Worm (Caenorhabditis elegans) whole organism, late embryonic: ENCODE data around the gene elb-1.

Experiments used
- C08G9.2 ChIP-seq: sonication (generic microtip); optimal IDR thresholded peaks from 2 replicates; lab custom pipeline; 2016; ENCODE audit warnings: mild to moderate bottlenecking, missing genetic modification characterization, moderate library complexity, missing compliant biosample characterization
- C38D4.7 ChIP-seq: fragments of 200-800 bp; sonication (Bioruptor generic); optimal IDR thresholded peaks from 2 replicates; lab custom pipeline; 2018; ENCODE audit warnings: mild to moderate bottlenecking, missing genetic modification characterization, moderate library complexity, missing compliant biosample characterization
- F13H6.1 ChIP-seq: sonication (generic microtip); optimal IDR thresholded peaks from 2 replicates; lab custom pipeline; 2016; ENCODE audit warnings: missing genetic modification characterization, missing compliant biosample characterization
- T23F11.4 ChIP-seq: fragments of 200-800 bp; sonication (Bioruptor generic); optimal IDR thresholded peaks from 2 replicates; lab custom pipeline; 2018; ENCODE audit warnings: mild to moderate bottlenecking, missing genetic modification characterization, missing compliant biosample characterization
- ahr-1 ChIP-seq: sonication (generic microtip); optimal IDR thresholded peaks from 2 replicates; lab custom pipeline; 2016; ENCODE audit warnings: missing genetic modification characterization, missing compliant biosample characterization
- ceh-18 ChIP-seq: sonication (generic microtip); optimal IDR thresholded peaks from 2 replicates; lab custom pipeline; 2016; ENCODE audit warnings: missing genetic modification characterization, missing compliant biosample characterization
- ceh-2 ChIP-seq: sonication (generic microtip); optimal IDR thresholded peaks from 2 replicates; lab custom pipeline; 2016; ENCODE audit warnings: missing genotype, missing genetic modification characterization, missing compliant biosample characterization
- ceh-22 ChIP-seq: sonication (generic microtip); optimal IDR thresholded peaks from 2 replicates; lab custom pipeline; 2017; ENCODE audit warnings: missing biosample characterization, missing genetic modification characterization
- ceh-24 ChIP-seq: sonication (generic microtip); optimal IDR thresholded peaks from 2 replicates; lab custom pipeline; 2016; ENCODE audit warnings: mild to moderate bottlenecking, missing genetic modification characterization, missing compliant biosample characterization
- ceh-30 ChIP-seq: fragments of 150-350 bp; optimal IDR thresholded peaks from 2 replicates; lab custom pipeline; 2014; ENCODE audit warnings: missing biosample characterization, missing genetic modification characterization
- ceh-31 ChIP-seq: sonication (generic microtip); optimal IDR thresholded peaks from 2 replicates; lab custom pipeline; 2016; ENCODE audit warnings: missing genetic modification characterization, missing compliant biosample characterization
- ceh-34 ChIP-seq: sonication (generic microtip); optimal IDR thresholded peaks from 2 replicates; lab custom pipeline; 2016; ENCODE audit warnings: mild to moderate bottlenecking, missing genetic modification characterization, missing compliant biosample characterization
- ceh-48 ChIP-seq: sonication (generic microtip); optimal IDR thresholded peaks from 2 replicates; lab custom pipeline; 2016; ENCODE audit warnings: missing genetic modification characterization, inconsistent platforms, missing compliant biosample characterization
- ceh-9 ChIP-seq: sonication (generic microtip); optimal IDR thresholded peaks from 2 replicates; lab custom pipeline; 2016; ENCODE audit warnings: mild to moderate bottlenecking, missing genetic modification characterization, inconsistent platforms, missing compliant biosample characterization
- dmd-4 ChIP-seq: sonication (generic microtip); optimal IDR thresholded peaks from 2 replicates; lab custom pipeline; 2016; ENCODE audit warnings: borderline replicate concordance, missing genetic modification characterization, missing compliant biosample characterization
- elt-2 ChIP-seq: sonication (generic microtip); optimal IDR thresholded peaks from 2 replicates; lab custom pipeline; 2016; ENCODE audit warnings: missing genetic modification reagents, missing genetic modification characterization, missing compliant biosample characterization
- elt-4 ChIP-seq: sonication (generic microtip); optimal IDR thresholded peaks from 2 replicates; lab custom pipeline; 2016; ENCODE audit warnings: missing genetic modification characterization, missing compliant biosample characterization
- eyg-1 ChIP-seq: sonication (generic microtip); optimal IDR thresholded peaks from 2 replicates; lab custom pipeline; 2016; ENCODE audit warnings: missing genotype, missing genetic modification characterization, missing compliant biosample characterization
- gmeb-2 ChIP-seq: sonication (generic microtip); optimal IDR thresholded peaks from 2 replicates; lab custom pipeline; 2016; ENCODE audit warnings: missing genetic modification characterization, inconsistent platforms, missing compliant biosample characterization
- hlh-13 ChIP-seq: fragments of 200-800 bp; sonication (Bioruptor generic); optimal IDR thresholded peaks from 2 replicates; lab custom pipeline; 2018; ENCODE audit warnings: mild to moderate bottlenecking, missing genetic modification characterization, missing compliant biosample characterization
- hlh-15 ChIP-seq: sonication (generic microtip); optimal IDR thresholded peaks from 2 replicates; lab custom pipeline; 2016; ENCODE audit warnings: missing genetic modification characterization, missing compliant biosample characterization
- lin-11 ChIP-seq: fragments of 200-800 bp; sonication (Bioruptor generic); optimal IDR thresholded peaks from 2 replicates; lab custom pipeline; 2018; ENCODE audit warnings: mild to moderate bottlenecking, missing genetic modification characterization, missing compliant biosample characterization
- nfya-1 ChIP-seq: sonication (generic microtip); optimal IDR thresholded peaks from 2 replicates; lab custom pipeline; 2017; ENCODE audit warnings: missing genetic modification characterization, mild to moderate bottlenecking, missing compliant biosample characterization, antibody characterized with exemption, moderate library complexity
- nhr-232 ChIP-seq: sonication (generic microtip); optimal IDR thresholded peaks from 2 replicates; lab custom pipeline; 2016; ENCODE audit warnings: missing genetic modification characterization, missing compliant biosample characterization
- npax-4 ChIP-seq: sonication (generic microtip); optimal IDR thresholded peaks from 2 replicates; lab custom pipeline; 2016; ENCODE audit warnings: missing genetic modification characterization, missing compliant biosample characterization
- odd-2 ChIP-seq: sonication (generic microtip); optimal IDR thresholded peaks from 2 replicates; lab custom pipeline; 2017; ENCODE audit warnings: antibody characterized with exemption, mild to moderate bottlenecking, missing genetic modification characterization, missing compliant biosample characterization
- pat-9 ChIP-seq: fragments of 200-800 bp; sonication (Bioruptor generic); optimal IDR thresholded peaks from 2 replicates; lab custom pipeline; 2018; ENCODE audit warnings: mild to moderate bottlenecking, missing genetic modification characterization, moderate library complexity, missing compliant biosample characterization
- pax-1 ChIP-seq: fragments of 150-350 bp; optimal IDR thresholded peaks from 2 replicates; lab custom pipeline; 2014; ENCODE audit warnings: missing biosample characterization, missing genetic modification characterization
- pha-4 ChIP-seq: fragments of 150-350 bp; optimal IDR thresholded peaks from 2 replicates; lab custom pipeline; 2018; ENCODE audit warnings: missing biosample characterization, missing genetic modification reagents, missing genetic modification characterization
- pqm-1 ChIP-seq: sonication (generic microtip); optimal IDR thresholded peaks from 2 replicates; lab custom pipeline; 2016; ENCODE audit warnings: missing genetic modification characterization, missing compliant biosample characterization
- pros-1 ChIP-seq: fragments of 150-350 bp; optimal IDR thresholded peaks from 2 replicates; lab custom pipeline; 2014; ENCODE audit warnings: missing biosample characterization, missing genetic modification reagents, missing genetic modification characterization
- ref-2 ChIP-seq: sonication (generic microtip); optimal IDR thresholded peaks from 2 replicates; lab custom pipeline; 2016; ENCODE audit warnings: missing genetic modification characterization, missing compliant biosample characterization
- sdc-2 ChIP-seq: sonication (generic microtip); optimal IDR thresholded peaks from 2 replicates; lab custom pipeline; 2016; ENCODE audit warnings: missing genotype, missing genetic modification characterization, missing compliant biosample characterization
- sox-2 ChIP-seq: fragments of 200-800 bp; sonication (Bioruptor generic); IDR thresholded peaks from 2 replicates; pipeline ENCODE4 v1.3.6; 2022; ENCODE audit warnings: missing genetic modification reagents, missing genetic modification characterization, missing compliant biosample characterization
- sox-4 ChIP-seq: sonication (generic microtip); optimal IDR thresholded peaks from 2 replicates; lab custom pipeline; 2017; ENCODE audit warnings: mild to moderate bottlenecking, missing genetic modification characterization, inconsistent platforms, missing compliant biosample characterization
- syd-9 ChIP-seq: sonication (generic microtip); optimal IDR thresholded peaks from 2 replicates; lab custom pipeline; 2016; ENCODE audit warnings: mild to moderate bottlenecking, missing genetic modification characterization, moderate library complexity, missing compliant biosample characterization
- tbx-2 ChIP-seq: sonication (generic microtip); optimal IDR thresholded peaks from 2 replicates; lab custom pipeline; 2016; ENCODE audit warnings: missing genetic modification characterization, missing compliant biosample characterization
- ttx-3 ChIP-seq: sonication (generic microtip); optimal IDR thresholded peaks from 2 replicates; lab custom pipeline; 2016; ENCODE audit warnings: missing genetic modification reagents, missing genetic modification characterization, missing compliant biosample characterization
- unc-42 ChIP-seq: sonication (generic microtip); optimal IDR thresholded peaks from 2 replicates; lab custom pipeline; 2016; ENCODE audit warnings: missing genotype, missing genetic modification characterization, missing compliant biosample characterization
- unc-55 ChIP-seq: sonication (generic microtip); optimal IDR thresholded peaks from 2 replicates; lab custom pipeline; 2017; ENCODE audit warnings: missing biosample characterization, missing genetic modification reagents, missing genetic modification characterization
- unc-86 ChIP-seq: sonication (generic microtip); optimal IDR thresholded peaks from 2 replicates; lab custom pipeline; 2016; ENCODE audit warnings: missing genetic modification characterization, missing compliant biosample characterization
- ztf-16 ChIP-seq: sonication (generic microtip); optimal IDR thresholded peaks from 2 replicates; lab custom pipeline; 2017; ENCODE audit warnings: missing genetic modification characterization, missing compliant biosample characterization

The elb-1 gene

ce11 chrIII:11719400-11719875 is at the start of gene elb-1, which contains the start of gene Y41C4A.11:
Gene elb-1, minus strand, starts transcription at chrIII:11719450.
Gene Y41C4A.11, plus strand, starts transcription at chrIII:11719860.
- TF ChIP-seq tbx-2 (tag; lab: Kevin White, UChicago) (peak; percentile 15), ceh-31 (peak; percentile 48), ceh-18 (peak; percentile 27), ref-2 (peak; percentile 4), nfya-1 (tag; lab: Kevin White, UChicago) (peak; percentile 55), sdc-2 (tag; lab: Kevin White, UChicago) (no peak), C08G9.2 (tag; lab: Kevin White, UChicago) (peak; percentile 6), elt-4 (no peak)

- TF ChIP-seq hlh-13 (no peak), npax-4 (tag; lab: Kevin White, UChicago) (no peak), odd-2 (tag; lab: Kevin White, UChicago) (no peak), ceh-48 (tag; lab: Kevin White, UChicago) (no peak), ztf-16 (tag; lab: Kevin White, UChicago) (no peak), pat-9 (tag; lab: Kevin White, UChicago) (no peak), elt-4 (no peak), ceh-30 (tag; lab: Kevin White, UChicago) (no peak), C38D4.7 (GFP tag; lab: Kevin White, UChicago) (no peak)
- TF ChIP-seq, all 69 proteins: peak for 0
Measured at ce11 chrIII:11760634-11761033, 41.4 kb upstream of the elb-1 start.

- TF ChIP-seq ceh-48 (tag; lab: Kevin White, UChicago) (no peak), gmeb-2 (tag; lab: Kevin White, UChicago) (no peak), unc-86 (tag; lab: Kevin White, UChicago) (no peak), pqm-1 (tag; lab: Kevin White, UChicago) (no peak)
Measured at ce11 chrIII:11757892-11758291, 38.6 kb upstream of the elb-1 start.

- TF ChIP-seq ceh-9 (tag; lab: Kevin White, UChicago) (no peak), pha-4 (tag; lab: Kevin White, UChicago) (no peak)
- TF ChIP-seq, all 69 proteins: peak for 0
Measured at ce11 chrIII:11750817-11751216, 31.6 kb upstream of the elb-1 start.

DNA sequence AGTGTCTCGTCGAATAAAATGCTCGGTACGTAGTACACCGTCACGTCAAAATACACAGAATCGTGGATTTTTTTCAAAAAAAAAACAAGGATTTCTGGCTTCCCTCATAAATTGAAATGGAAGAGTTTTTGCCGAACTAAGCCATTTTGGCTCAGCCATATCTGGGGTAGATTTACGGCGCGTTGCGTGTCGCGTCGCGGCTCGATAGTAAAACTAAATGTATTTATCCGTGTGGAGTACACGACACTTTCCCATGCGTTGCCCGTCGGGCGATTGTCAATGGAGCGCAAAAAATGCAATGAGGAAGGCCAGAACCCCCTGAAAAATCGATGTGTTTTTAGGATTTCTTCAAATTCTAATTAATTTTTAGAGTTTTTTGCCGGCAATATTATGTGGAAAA is 31.0 kb upstream of the elb-1 start:
- TF ChIP-seq ahr-1 (tag; lab: Kevin White, UChicago): no peak
- TF ChIP-seq nhr-232: no peak
- TF ChIP-seq ztf-16 (tag; lab: Kevin White, UChicago): no peak
- TF ChIP-seq ceh-18: no peak
- no peak for TF ChIP-seq unc-42
- no peak for TF ChIP-seq ceh-24 (tag; lab: Kevin White, UChicago)
- no peak for TF ChIP-seq ceh-34

DNA sequence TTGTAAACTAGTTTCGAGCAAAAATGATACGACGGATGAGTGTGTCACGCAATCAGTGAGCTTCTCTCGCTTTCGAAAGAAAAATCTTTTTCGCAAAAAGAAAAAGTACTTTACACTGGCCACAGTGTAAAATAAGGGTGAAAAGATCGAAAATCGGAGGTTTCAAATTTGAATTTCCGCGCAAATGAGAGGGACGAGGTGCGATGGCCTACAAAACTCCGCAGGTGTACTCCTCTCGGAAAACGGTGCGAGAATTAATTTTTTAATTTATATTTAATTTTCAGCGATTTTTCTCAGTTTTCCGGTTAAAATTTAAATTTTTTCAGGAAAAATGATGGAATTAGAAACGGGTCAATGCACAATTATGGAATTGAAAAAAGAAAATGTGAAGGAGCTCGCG is 27.5 kb upstream of the elb-1 start, which contains the start of gene mrt-2:
Gene mrt-2 (plus strand): TSS at position 49 of the 400 bp plus-strand sequence.
- TF ChIP-seq ceh-22 (tag; lab: Kevin White, UChicago) (no peak), ceh-9 (tag; lab: Kevin White, UChicago) (no peak), T23F11.4 (GFP tag; lab: Kevin White, UChicago) (no peak), sox-2 (no peak), ceh-18 (peak; percentile 29), nfya-1 (tag; lab: Kevin White, UChicago) (peak; percentile 15), unc-86 (tag; lab: Kevin White, UChicago) (no peak), hlh-13 (no peak), sox-4 (tag; lab: Kevin White, UChicago) (no peak), ceh-2 (tag; lab: Kevin White, UChicago) (peak; percentile 92), pax-1 (tag; lab: Kevin White, UChicago) (no peak), sdc-2 (tag; lab: Kevin White, UChicago) (no peak), tbx-2 (tag; lab: Kevin White, UChicago) (peak; percentile 90), syd-9 (tag; lab: Kevin White, UChicago) (no peak), eyg-1 (peak; percentile 26), pros-1 (no peak), elt-2 (tag; lab: Kevin White, UChicago) (peak; percentile 55), ttx-3 (tag; lab: Kevin White, UChicago) (no peak), ref-2 (peak; percentile 83), unc-55 (peak; percentile 6), npax-4 (tag; lab: Kevin White, UChicago) (no peak), hlh-15 (tag; lab: Kevin White, UChicago) (no peak), pat-9 (tag; lab: Kevin White, UChicago) (no peak), C38D4.7 (GFP tag; lab: Kevin White, UChicago) (no peak), dmd-4 (tag; lab: Kevin White, UChicago) (no peak), F13H6.1 (tag; lab: Kevin White, UChicago) (peak; percentile 46), lin-11 (tag; lab: Kevin White, UChicago) (no peak)
